Worm (Caenorhabditis elegans) whole organism, L1 larva: ENCODE results near the gene sor-1.

Source experiments
- C04F5.9 ChIP-seq: sonication (generic microtip); optimal IDR thresholded peaks from 2 replicates; lab custom pipeline; 2016; ENCODE audit warnings: missing genetic modification characterization, missing compliant biosample characterization
- F16B12.6 ChIP-seq: fragments of 150-350 bp; optimal IDR thresholded peaks from 2 replicates; lab custom pipeline; 2014; ENCODE audit warnings: missing biosample characterization, missing genetic modification characterization
- ama-1 ChIP-seq: fragments of 150-350 bp; optimal IDR thresholded peaks from 2 replicates; lab custom pipeline; 2014
- ceh-82 ChIP-seq, 3 experiments: fragments of 150-350 bp in 1 of 3; sonication (generic microtip) in 2 of 3; optimal IDR thresholded peaks; 2 replicates each; lab custom pipeline; 2014 to 2017; ENCODE audit warnings: missing biosample characterization in 3 of 3, missing genetic modification characterization in 3 of 3
- efl-1 ChIP-seq, 4 experiments: fragments of 150-350 bp; optimal IDR thresholded peaks in 3 of 4; peaks in 1 of 4; 1 replicate in 1 of 4; 2 replicates in 3 of 4; lab custom pipeline; 2014; ENCODE audit warnings: missing biosample characterization in 2 of 4, missing genetic modification characterization in 2 of 4, missing genetic modification reagents in 2 of 4
- fos-1 ChIP-seq: fragments of 150-350 bp; optimal IDR thresholded peaks from 2 replicates; lab custom pipeline; 2014; ENCODE audit warnings: missing biosample characterization, missing genetic modification characterization
- lin-35 ChIP-seq, 2 experiments: fragments of 150-350 bp; optimal IDR thresholded peaks; 2 replicates each; lab custom pipeline; 2014; ENCODE audit warnings: missing biosample characterization in 2 of 2, missing genetic modification characterization in 2 of 2, missing genetic modification reagents in 2 of 2
- lin-39 ChIP-seq: fragments of 150-350 bp; optimal IDR thresholded peaks from 2 replicates; lab custom pipeline; 2014; ENCODE audit warnings: missing biosample characterization, missing genetic modification reagents, missing genetic modification characterization
- lir-3 ChIP-seq: sonication (generic microtip); optimal IDR thresholded peaks from 2 replicates; lab custom pipeline; 2016; ENCODE audit warnings: mild to moderate bottlenecking, missing genetic modification characterization, moderate library complexity, missing compliant biosample characterization; ENCODE audit not compliant: poor library complexity
- nhr-237 ChIP-seq: fragments of 150-350 bp; optimal IDR thresholded peaks from 2 replicates; lab custom pipeline; 2014; ENCODE audit warnings: missing biosample characterization, missing genetic modification characterization
- sptf-1 ChIP-seq: fragments of 150-350 bp; optimal IDR thresholded peaks from 2 replicates; lab custom pipeline; 2014; ENCODE audit warnings: missing biosample characterization, missing genetic modification characterization
- unc-62 ChIP-seq: fragments of 150-350 bp; optimal IDR thresholded peaks from 2 replicates; lab custom pipeline; 2014; ENCODE audit warnings: missing biosample characterization, missing genetic modification reagents, missing genetic modification characterization
- zag-1 ChIP-seq: fragments of 150-350 bp; optimal IDR thresholded peaks from 2 replicates; lab custom pipeline; 2014; ENCODE audit warnings: missing biosample characterization, missing genetic modification characterization

DNA sequence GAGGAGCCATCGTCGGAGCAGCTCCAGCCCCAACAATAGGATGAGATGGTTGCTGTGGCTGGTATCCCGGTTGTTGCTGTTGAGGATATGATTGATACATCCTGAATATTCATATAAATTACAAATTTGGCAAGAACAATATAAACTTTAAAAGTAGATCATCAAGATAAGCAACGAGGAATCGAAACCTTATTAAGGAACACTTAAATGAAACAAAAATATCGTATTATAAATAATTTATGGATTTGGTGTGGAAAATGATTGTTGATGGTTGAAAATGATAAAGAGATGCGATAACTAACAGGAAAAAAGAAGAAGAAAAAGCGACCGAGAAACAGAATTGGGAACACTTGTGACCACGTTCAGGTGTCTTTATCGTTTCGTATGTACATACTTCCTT, 21.3 kb downstream of the sor-1 start, which contains the start of gene pqn-96:
- no peak for TF ChIP-seq C04F5.9 (tag; lab: Kevin White, UChicago)
- TF ChIP-seq lin-39 (tag; lab: Kevin White, UChicago), result no peak
- no peak for TF ChIP-seq ceh-82 (tag; optimal IDR thresholded peaks at IDR 0.05; lab: Kevin White, UChicago)
- TF ChIP-seq efl-1 (optimal IDR thresholded peaks at IDR 0.05; lab: Kevin White, UChicago), result no peak
- TF ChIP-seq efl-1 (GFP tag; optimal IDR thresholded peaks at IDR 0.05 in 1 of 2; lab: Kevin White, UChicago), result peak in 1 of 2 experiments; percentile 84
- no peak for TF ChIP-seq sptf-1 (tag; lab: Kevin White, UChicago)
- TF ChIP-seq ama-1 (lab: Kevin White, UChicago), result no peak
- no peak for TF ChIP-seq zag-1
- TF ChIP-seq lin-35 (GFP tag; optimal IDR thresholded peaks at IDR 0.05; lab: Kevin White, UChicago), result no peak
- no peak for TF ChIP-seq unc-62 (GFP tag; lab: Kevin White, UChicago)
- no peak for TF ChIP-seq nhr-237
- TF ChIP-seq F16B12.6, result no peak
- TF ChIP-seq lir-3 (tag; lab: Kevin White, UChicago), result no peak
- TF ChIP-seq fos-1 (tag; lab: Kevin White, UChicago), result no peak
